Worm (Caenorhabditis elegans): ENCODE measurements around the gene E02H9.6.
"Not testable (repeated sequence)": the region's sequence is repeated elsewhere in the genome, so short reads cannot be mapped to it uniquely, and the experiment has no call there.

Gene E02H9.6

DNA sequence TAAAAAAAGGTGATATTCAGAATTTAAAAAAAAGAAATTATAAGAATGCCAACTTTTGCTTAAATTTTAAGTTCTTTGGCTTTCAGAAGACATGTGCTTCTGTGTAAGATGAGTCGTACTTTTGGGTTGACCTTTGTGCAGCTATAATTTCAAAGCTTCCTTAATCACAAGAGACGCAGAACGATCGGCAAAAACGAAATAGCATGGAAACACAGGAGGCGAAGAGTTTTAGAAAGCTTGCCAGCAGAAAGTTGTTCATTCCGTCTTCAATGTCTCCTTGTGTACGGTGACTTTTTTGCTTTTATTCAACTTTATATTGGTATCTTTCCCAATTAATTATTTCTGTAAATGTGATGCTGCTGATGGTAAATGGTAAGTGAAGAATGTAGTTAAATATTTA lies 3.0 kb upstream of the E02H9.6 start:
- TF ChIP-seq him-1 (tag; optimal IDR thresholded peaks at IDR 0.05) (no peak), dao-5 (tag; optimal IDR thresholded peaks at IDR 0.05) (no peak), W03F9.2 (tag; optimal IDR thresholded peaks at IDR 0.05) (no peak)

DNA sequence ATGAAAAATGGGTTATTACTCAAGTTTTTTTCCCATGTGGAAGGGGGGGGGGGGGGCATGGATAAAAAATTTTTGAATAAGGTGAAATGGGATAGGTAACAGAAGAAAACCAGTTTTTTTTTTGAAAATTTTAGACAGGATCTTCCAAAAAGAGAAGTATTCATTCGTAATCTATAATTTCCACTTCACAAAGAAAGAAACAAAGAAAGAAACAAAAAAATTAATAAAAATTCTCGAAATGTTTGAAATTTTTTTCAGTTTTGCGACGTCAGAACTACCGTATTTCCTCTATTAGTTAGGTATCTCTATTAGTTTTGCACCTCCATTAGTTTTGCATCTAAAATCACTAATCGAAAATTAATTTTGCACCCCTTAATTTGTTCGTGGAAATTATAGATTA lies 532 bp upstream of the E02H9.6 start, which contains the start of gene W04B5.6:
Gene W04B5.6, minus strand, starts transcription at position 101 of the 400 bp plus-strand sequence.
- TF ChIP-seq W03F9.2, him-1, dao-5 (tag; optimal IDR thresholded peaks at IDR 0.05): not testable (repeated sequence)

DNA sequence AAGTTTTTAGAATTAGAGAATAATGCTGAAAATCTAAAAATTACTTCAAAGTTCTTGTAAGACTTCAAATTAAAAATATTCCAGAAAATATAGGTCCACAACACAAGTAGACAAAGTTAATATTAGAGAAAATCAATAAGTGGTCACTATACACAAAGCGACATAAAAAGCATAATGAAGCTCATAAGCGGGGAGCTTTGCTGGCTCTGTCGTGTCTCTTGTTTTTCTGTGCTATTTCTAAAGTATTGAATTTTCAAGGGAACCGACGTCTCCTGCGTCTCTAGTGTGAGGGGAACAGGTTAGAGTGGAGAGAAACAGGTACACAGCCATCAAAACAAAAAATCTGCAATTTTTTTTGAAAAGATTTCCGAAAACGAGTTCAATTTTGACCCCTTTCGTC lies 2.6 kb downstream of the E02H9.6 start, which contains the start of gene E02H9.13:
Gene E02H9.13, minus strand, starts transcription at position 199 of the 400 bp plus-strand sequence.
- TF ChIP-seq him-1 (tag; optimal IDR thresholded peaks at IDR 0.05) (no peak), dao-5 (tag; optimal IDR thresholded peaks at IDR 0.05) (no peak), W03F9.2 (tag; optimal IDR thresholded peaks at IDR 0.05) (no peak)

DNA sequence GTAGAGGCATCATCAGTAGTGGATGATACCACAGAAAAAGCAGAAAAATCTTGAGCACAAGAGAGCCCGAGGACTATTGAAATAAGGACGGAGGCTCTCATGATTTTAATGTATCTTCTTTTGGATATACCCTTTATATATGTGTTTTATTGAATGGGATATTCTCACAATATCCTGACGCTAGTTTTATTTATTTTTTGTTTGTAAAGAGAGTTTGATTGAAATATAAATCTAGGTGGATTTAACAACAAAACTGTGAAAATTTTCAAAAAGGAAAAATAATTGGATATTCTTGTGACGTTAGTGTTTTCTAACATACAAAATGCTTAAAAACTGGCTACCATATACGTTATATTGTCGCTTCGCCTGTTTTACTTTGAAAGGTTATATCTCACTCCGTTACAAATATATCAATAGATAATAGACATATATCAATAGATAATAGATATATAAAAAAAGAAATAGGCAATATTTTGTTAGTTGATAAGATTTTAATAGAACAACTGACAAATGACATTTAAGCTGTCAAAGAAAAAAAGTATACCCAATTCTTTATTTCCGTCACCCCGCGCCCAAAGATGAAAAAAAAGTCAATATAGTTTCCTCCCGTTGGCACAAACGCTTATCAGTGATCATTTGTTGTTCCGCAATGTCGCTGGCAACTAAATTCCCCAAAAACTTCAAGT lies 9.8 kb downstream of the E02H9.6 start, which contains the start of the genes E02H9.7 and klo-2:
Gene E02H9.7, minus strand, starts transcription at position 101 of the 686 bp plus-strand sequence.
Gene klo-2, plus strand, starts transcription at position 636 of the 686 bp plus-strand sequence.
- TF ChIP-seq him-1 (tag; optimal IDR thresholded peaks at IDR 0.05) (no peak), W03F9.2 (tag; optimal IDR thresholded peaks at IDR 0.05) (no peak), dao-5 (tag; optimal IDR thresholded peaks at IDR 0.05) (no peak)

DNA sequence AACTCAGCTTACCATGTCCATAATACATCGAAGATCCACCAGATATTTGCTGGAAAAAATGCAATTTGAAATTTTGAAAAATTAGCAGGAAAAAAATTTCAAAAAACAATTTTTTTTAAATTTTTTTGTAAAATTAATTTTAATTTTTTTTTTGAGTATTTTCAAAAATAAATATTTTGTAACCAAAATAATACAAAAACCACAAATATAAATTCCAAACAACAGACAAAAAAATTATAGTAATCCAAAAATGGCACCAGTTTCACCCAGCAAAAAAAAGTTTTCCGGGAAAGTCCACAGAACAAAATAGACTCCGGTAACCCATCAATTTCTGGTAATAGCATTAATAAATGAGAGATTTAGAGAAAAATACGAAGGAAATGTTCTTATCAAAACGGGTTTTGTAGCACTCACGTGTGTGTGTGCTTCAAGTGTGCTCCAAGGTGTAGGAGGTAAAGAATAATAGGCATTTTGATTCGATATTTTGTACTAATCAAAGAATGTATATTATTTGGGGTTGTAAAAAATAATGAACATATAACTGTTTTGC lies 18.9 kb downstream of the E02H9.6 start, which contains the start of gene nhr-121:
Gene nhr-121, minus strand, starts transcription at position 51 of the 550 bp plus-strand sequence.
- TF ChIP-seq W03F9.2 (tag; optimal IDR thresholded peaks at IDR 0.05) (no peak), him-1 (tag; optimal IDR thresholded peaks at IDR 0.05) (no peak), dao-5 (tag; optimal IDR thresholded peaks at IDR 0.05) (no peak)

DNA sequence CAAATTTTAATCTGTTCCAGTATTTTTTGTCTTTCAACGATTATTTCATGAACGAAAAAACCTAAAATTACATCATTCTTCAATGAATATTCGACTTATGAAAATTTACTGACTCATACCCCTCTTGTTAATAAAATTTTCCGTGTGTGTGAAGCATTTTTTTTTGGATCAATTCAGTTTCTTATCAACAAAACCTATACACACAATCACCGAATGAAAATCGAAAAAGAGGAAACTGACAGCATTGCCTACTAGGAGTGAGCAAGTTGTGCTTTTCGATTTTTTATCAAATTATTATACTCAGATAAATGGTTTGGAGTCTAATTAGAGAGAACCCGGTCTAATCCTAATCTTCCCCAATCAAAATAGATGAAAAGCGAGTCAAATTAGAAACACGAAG lies 22.8 kb downstream of the E02H9.6 start, which contains the start of gene E02H9.3:
Gene E02H9.3, plus strand, starts transcription at position 301 of the 400 bp plus-strand sequence.
- not testable (repeated sequence) for TF ChIP-seq him-1, W03F9.2, dao-5 (tag; optimal IDR thresholded peaks at IDR 0.05)

DNA sequence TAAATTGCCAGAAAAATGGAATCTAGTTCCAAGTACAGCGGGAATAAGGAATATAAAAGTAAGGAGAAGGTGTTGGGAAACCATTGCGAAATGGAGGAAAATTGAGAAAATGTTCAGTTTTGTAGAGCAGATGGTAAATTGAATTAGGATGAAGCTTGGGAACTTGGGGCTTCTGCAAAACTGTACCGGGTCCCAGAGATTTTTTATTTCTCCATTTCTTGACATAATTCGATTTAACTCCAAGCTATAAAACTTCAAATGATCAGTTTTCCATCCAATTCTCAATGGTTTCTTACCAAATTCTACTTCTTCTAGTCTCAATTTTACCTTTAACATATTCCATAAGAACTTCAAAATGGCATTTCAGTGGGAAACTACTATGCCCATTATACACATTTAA lies 32.3 kb downstream of the E02H9.6 start, which contains the start of the genes E02H9.9 and E02H9.1:
Gene E02H9.9, minus strand, starts transcription at position 101 of the 400 bp plus-strand sequence.
Gene E02H9.1, plus strand, starts transcription at position 285 of the 400 bp plus-strand sequence.
- TF ChIP-seq dao-5 (tag; optimal IDR thresholded peaks at IDR 0.05) (no peak), W03F9.2 (tag; optimal IDR thresholded peaks at IDR 0.05) (no peak), him-1 (tag; optimal IDR thresholded peaks at IDR 0.05) (no peak)

DNA sequence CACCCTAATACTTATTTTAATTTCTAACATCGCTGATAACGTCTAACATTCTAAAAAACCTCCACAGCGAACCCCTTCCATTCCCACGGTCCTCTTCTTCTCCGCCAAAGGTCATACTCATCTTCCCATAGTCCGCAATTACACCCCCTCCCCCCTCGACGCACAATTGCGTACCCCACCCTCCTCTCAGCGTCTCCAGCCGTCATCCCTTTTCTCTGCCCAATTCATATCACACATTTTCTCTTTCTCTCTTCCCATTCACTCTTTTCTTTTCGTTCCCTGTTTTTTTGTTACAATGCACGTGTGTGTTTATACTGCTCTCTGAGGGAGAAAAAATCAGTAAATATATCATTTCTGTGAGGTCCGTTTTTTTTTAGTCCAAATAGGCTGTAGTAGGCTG lies 36.0 kb downstream of the E02H9.6 start:
- TF ChIP-seq W03F9.2 (tag; optimal IDR thresholded peaks at IDR 0.05) (peak; percentile 35), him-1 (tag; optimal IDR thresholded peaks at IDR 0.05) (no peak)

DNA sequence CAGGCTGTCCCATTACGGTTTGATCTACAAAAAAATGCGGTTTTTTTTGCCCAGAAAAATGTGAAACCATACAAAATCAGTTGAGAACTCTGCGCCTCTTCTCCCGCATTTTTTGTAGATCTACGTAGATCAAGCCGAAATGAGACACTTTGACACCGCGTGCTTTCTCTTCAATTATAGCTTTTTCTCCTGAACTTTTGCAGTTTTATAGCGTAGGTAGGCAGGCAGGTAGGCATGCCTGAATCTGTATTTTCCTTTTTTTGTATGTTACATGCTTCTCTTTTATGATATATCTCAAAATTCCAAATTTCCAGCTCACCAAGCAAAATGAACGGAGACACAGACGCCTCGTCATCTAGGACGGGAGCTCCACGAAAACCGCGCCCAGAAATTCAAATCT lies 37.6 kb downstream of the E02H9.6 start, which contains the start of gene smg-6:
Gene smg-6, plus strand, starts transcription at position 301 of the 400 bp plus-strand sequence.
- TF ChIP-seq dao-5 (tag; optimal IDR thresholded peaks at IDR 0.05) (no peak), W03F9.2 (tag; optimal IDR thresholded peaks at IDR 0.05) (no peak), him-1 (tag; optimal IDR thresholded peaks at IDR 0.05) (no peak)

DNA sequence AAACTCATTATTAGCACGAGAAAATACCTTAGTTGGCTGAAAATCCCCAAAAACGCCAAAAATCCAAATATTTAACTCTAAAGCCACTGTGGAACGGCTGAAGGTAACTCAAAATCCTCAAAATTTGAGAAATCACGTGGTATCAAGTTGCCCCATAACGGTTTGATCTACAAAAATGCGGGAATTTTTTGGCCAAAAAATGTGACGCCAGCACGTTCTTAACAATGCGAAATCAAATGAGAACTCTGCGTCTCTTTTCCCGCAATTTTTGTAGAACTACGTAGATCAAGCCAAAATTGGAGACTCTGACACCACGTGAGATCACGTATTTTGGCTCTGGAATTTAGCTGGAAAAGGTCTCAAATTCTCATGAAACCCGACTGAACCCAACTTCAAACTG lies 38.9 kb downstream of the E02H9.6 start:
- TF ChIP-seq dao-5 (tag; optimal IDR thresholded peaks at IDR 0.05) (no peak), him-1 (tag; optimal IDR thresholded peaks at IDR 0.05) (no peak), W03F9.2 (tag; optimal IDR thresholded peaks at IDR 0.05) (no peak)

DNA sequence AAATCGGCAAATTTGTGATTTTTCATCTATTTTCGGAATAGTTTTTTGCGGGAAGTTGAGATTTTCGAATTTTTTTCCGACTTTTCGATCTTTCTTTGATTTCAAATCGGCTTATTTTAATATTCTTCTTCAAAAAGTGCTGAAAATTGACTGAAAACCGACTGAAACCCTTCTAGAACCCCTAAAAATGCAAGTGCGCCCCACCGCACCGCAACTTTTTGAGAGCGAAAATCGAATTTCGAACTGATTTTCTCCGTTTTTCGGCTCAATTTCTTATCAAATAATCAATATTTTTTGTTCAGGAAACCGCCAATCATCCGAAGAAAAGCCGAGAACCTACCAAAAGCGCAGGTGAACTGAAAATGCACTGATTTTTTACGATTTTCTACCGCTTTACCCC lies 41.4 kb downstream of the E02H9.6 start:
- no peak for TF ChIP-seq W03F9.2 (tag; optimal IDR thresholded peaks at IDR 0.05)
- TF ChIP-seq dao-5 (tag; optimal IDR thresholded peaks at IDR 0.05): no peak
- TF ChIP-seq him-1 (tag; optimal IDR thresholded peaks at IDR 0.05): no peak

DNA sequence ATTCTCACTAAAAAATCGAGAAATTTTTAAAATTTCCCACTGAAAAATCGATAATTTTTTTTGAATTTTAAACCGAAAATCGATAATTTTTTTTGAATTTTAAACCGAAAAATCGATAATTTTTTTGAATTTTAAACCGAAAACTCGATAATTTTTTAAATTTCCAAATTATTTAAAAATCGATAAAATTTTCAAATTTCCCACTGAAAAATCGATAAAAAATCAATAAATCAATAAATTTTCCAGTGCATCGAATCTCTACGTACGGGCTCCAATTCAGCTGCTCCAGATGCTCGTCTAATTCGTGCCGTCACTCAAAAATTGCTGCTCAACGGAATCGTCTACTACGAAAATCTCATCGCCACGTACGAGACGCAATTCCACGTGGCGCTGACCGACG lies 42.7 kb downstream of the E02H9.6 start:
- no peak for TF ChIP-seq dao-5 (tag; optimal IDR thresholded peaks at IDR 0.05)

DNA sequence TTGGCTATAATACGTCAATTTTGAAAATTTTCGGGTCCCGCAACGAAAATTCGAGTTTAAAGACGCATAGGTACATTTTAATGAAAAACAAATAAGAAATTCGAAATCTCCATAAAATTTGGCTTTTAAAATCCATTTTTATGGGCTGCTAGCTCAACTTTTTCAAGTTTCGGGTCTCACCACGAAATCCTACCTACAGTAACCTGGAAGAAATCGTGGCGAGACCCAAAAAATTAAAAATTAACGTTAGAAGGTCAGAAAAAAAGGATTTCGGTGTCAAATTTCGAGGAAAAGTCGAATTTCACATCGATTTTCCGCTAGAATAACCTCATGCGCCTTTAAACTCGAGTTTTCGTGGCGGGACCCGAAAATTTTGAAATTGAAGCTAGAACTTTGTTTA lies 46.3 kb downstream of the E02H9.6 start:
- TF ChIP-seq dao-5 (tag; optimal IDR thresholded peaks at IDR 0.05) (no peak), him-1 (tag; optimal IDR thresholded peaks at IDR 0.05) (no peak), W03F9.2 (tag; optimal IDR thresholded peaks at IDR 0.05) (no peak)

DNA sequence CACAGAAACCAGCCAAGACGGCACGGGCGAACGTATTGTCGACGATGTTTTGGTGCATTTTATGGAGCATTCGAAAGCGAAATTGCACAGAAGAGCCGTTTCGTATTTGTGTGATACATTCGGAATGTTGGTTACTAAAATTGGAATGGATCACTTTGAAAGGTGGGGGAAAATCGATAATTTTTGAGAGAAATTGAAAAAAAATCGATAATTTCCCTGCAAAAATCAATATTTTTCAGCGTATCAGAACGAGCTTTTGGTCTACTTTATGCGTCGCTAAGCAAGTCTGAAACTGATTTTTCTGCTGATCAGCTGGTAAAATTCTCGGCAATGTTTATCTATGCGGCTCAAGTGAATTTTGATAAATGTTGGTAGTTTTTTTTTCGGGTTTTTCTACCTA lies 46.8 kb downstream of the E02H9.6 start:
- no peak for TF ChIP-seq dao-5 (tag; optimal IDR thresholded peaks at IDR 0.05)
- no peak for TF ChIP-seq W03F9.2 (tag; optimal IDR thresholded peaks at IDR 0.05)
- no peak for TF ChIP-seq him-1 (tag; optimal IDR thresholded peaks at IDR 0.05)

Data from whole organism, L4/young adult.